Worm (Caenorhabditis elegans) whole organism, L2 larva: ENCODE measurements around the gene F38B6.4.

Experiments used
- R02D3.7 ChIP-seq: fragments of 150-350 bp; optimal IDR thresholded peaks from 2 replicates; lab custom pipeline; 2014; ENCODE audit warnings: missing biosample characterization, missing genetic modification characterization
- alr-1 ChIP-seq: fragments of 150-350 bp; optimal IDR thresholded peaks from 2 replicates; lab custom pipeline; 2014; ENCODE audit warnings: missing biosample characterization, missing genetic modification characterization
- nhr-11 ChIP-seq: fragments of 150-350 bp; optimal IDR thresholded peaks from 2 replicates; lab custom pipeline; 2014; ENCODE audit warnings: missing biosample characterization, missing genetic modification characterization
- ztf-11 ChIP-seq: sonication (generic microtip); optimal IDR thresholded peaks from 2 replicates; lab custom pipeline; 2017; ENCODE audit warnings: missing biosample characterization, missing genetic modification characterization

DNA sequence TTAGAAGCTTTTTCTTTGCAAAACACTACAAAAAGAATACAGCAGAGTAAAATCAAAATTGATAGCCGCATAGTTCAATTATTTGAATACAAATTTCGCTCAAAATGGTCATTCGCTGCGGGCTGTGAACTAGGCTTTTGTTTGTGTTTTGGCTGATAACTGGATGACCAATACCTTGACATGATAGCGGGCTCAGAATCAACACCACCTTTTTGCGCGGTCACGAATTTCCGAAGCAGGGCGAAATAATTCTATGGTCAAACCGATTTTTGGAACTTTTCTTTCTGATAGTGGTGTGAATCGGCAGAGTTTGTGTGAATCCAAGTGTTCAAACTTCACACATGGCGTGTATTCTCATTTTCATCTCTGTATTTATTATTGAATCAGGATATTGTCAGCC is 23.6 kb downstream of the F38B6.4 start, which contains the start of the genes F38B6.7 and F38B6.2:
- TF ChIP-seq alr-1 = no peak
- TF ChIP-seq ztf-11 = no peak
- no peak for TF ChIP-seq R02D3.7
- no peak for TF ChIP-seq nhr-11 (tag; lab: Kevin White, UChicago)
